Fruit fly (Drosophila melanogaster) Kc167 (cell line): ENCODE measurements around the gene CG31211.

ENCODE experiments used
- Myc ChIP-seq: fragments of >200 bp; optimal IDR thresholded peaks from 2 replicates; lab custom pipeline; 2017; ENCODE audit warnings: missing external identifiers
- Sin3A ChIP-seq: fragments of >200 bp; optimal IDR thresholded peaks from 2 replicates; lab custom pipeline; 2018; ENCODE audit warnings: missing external identifiers
- h ChIP-seq: fragments of >200 bp; optimal IDR thresholded peaks from 3 replicates; lab custom pipeline; 2018; ENCODE audit warnings: missing external identifiers
- insv ChIP-seq: fragments of >200 bp; optimal IDR thresholded peaks from 3 replicates; lab custom pipeline; 2018; ENCODE audit warnings: missing external identifiers
- psq ChIP-seq: fragments of >200 bp; optimal IDR thresholded peaks from 2 replicates; lab custom pipeline; 2017; ENCODE audit warnings: missing external identifiers
- ttk ChIP-seq: sonication (Bioruptor generic); optimal IDR thresholded peaks from 2 replicates; lab custom pipeline; 2017; ENCODE audit warnings: missing external identifiers

Gene CG31211

dm6 chr3R:11949387-11950029, at the start of gene CG31211:
CG31211 (plus strand) TSS chr3R:11949680.
- no peak for TF ChIP-seq psq (lab: Kevin White, UChicago)
- TF ChIP-seq Sin3A (lab: Kevin White, UChicago), result no peak
- no peak for TF ChIP-seq Myc (lab: Kevin White, UChicago)
- no peak for TF ChIP-seq insv
- TF ChIP-seq h (lab: Kevin White, UChicago), result no peak
- TF ChIP-seq ttk (lab: Kevin White, UChicago), result no peak

dm6 chr3R:11902893-11903292, 46.6 kb upstream of the CG31211 start:
- no peak for TF ChIP-seq ttk (lab: Kevin White, UChicago)
- no peak for TF ChIP-seq Sin3A (lab: Kevin White, UChicago)
- no peak for TF ChIP-seq Myc (lab: Kevin White, UChicago)
- TF ChIP-seq insv, result no peak
- TF ChIP-seq psq (lab: Kevin White, UChicago), result no peak

- TF ChIP-seq psq (lab: Kevin White, UChicago) (no peak), Sin3A (lab: Kevin White, UChicago) (no peak), insv (no peak), ttk (lab: Kevin White, UChicago) (no peak), Myc (lab: Kevin White, UChicago) (no peak), h (lab: Kevin White, UChicago) (no peak)
These were observed 28.9 kb upstream of the CG31211 start for dm6 chr3R:11920605-11921004.

dm6 chr3R:11930962-11931361, 18.5 kb upstream of the CG31211 start, which contains the start of gene CG14731:
CG14731 (plus strand) TSS chr3R:11931262.
- TF ChIP-seq ttk (lab: Kevin White, UChicago) (no peak), insv (no peak), Sin3A (lab: Kevin White, UChicago) (no peak), psq (lab: Kevin White, UChicago) (no peak), Myc (lab: Kevin White, UChicago) (no peak), h (lab: Kevin White, UChicago) (no peak)

- TF ChIP-seq Myc (lab: Kevin White, UChicago), result no peak
- TF ChIP-seq h (lab: Kevin White, UChicago), result no peak
- TF ChIP-seq ttk (lab: Kevin White, UChicago), result no peak
- TF ChIP-seq insv, result no peak
- TF ChIP-seq psq (lab: Kevin White, UChicago), result no peak
- no peak for TF ChIP-seq Sin3A (lab: Kevin White, UChicago)
These were observed 15.6 kb upstream of the CG31211 start for dm6 chr3R:11933903-11934302.

dm6 chr3R:11937427-11938114, 11.9 kb upstream of the CG31211 start:
- TF ChIP-seq insv (no peak), Sin3A (lab: Kevin White, UChicago) (no peak), Myc (lab: Kevin White, UChicago) (no peak), psq (lab: Kevin White, UChicago) (no peak), h (lab: Kevin White, UChicago) (no peak), ttk (lab: Kevin White, UChicago) (no peak)

dm6 chr3R:11941116-11941515, 8.4 kb upstream of the CG31211 start:
- no peak for TF ChIP-seq ttk (lab: Kevin White, UChicago)
- no peak for TF ChIP-seq psq (lab: Kevin White, UChicago)
- TF ChIP-seq Myc (lab: Kevin White, UChicago), result no peak
- no peak for TF ChIP-seq h (lab: Kevin White, UChicago)
- no peak for TF ChIP-seq Sin3A (lab: Kevin White, UChicago)
- no peak for TF ChIP-seq insv

dm6 chr3R:11945450-11946317, 3.8 kb upstream of the CG31211 start:
- TF ChIP-seq Sin3A (lab: Kevin White, UChicago) (no peak), ttk (lab: Kevin White, UChicago) (no peak), psq (lab: Kevin White, UChicago) (no peak), Myc (lab: Kevin White, UChicago) (no peak)

dm6 chr3R:11947079-11947869, 2.2 kb upstream of the CG31211 start:
- TF ChIP-seq h (lab: Kevin White, UChicago) (no peak), psq (lab: Kevin White, UChicago) (no peak), Sin3A (lab: Kevin White, UChicago) (no peak), Myc (lab: Kevin White, UChicago) (no peak), insv (no peak), ttk (lab: Kevin White, UChicago) (no peak)

- TF ChIP-seq insv, result no peak
- no peak for TF ChIP-seq Sin3A (lab: Kevin White, UChicago)
- TF ChIP-seq psq (lab: Kevin White, UChicago), result no peak
- no peak for TF ChIP-seq ttk (lab: Kevin White, UChicago)
- no peak for TF ChIP-seq h (lab: Kevin White, UChicago)
- TF ChIP-seq Myc (lab: Kevin White, UChicago), result no peak
These were observed 1.5 kb upstream of the CG31211 start for dm6 chr3R:11947959-11948358.
